Worm (Caenorhabditis elegans): ENCODE results near the gene F23H11.2.

The F23H11.2 gene

DNA sequence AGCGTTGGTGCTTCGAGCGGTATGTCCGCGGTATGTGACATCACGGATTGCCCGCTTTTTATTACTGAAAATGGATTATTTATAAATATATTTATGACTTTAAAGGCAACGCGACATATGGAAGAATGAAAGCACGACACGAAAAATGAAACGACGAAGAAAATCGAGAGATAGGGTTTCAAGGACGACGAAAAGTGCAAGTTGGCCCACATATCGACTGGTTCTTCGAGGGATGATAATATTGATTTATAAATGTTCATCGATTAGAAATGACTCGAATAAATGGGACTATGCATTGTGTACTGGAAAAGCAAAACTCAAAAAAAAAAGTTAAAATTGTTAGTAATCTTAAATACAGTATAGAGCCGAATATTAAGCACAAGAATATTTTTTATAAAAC lies 8.8 kb upstream of the F23H11.2 start, which contains the start of gene zer-1:
TSS of gene zer-1 (minus strand) at position 68 of the 400 bp plus-strand sequence.
- no peak for TF ChIP-seq unc-62 (GFP tag; optimal IDR thresholded peaks at IDR 0.05)

DNA sequence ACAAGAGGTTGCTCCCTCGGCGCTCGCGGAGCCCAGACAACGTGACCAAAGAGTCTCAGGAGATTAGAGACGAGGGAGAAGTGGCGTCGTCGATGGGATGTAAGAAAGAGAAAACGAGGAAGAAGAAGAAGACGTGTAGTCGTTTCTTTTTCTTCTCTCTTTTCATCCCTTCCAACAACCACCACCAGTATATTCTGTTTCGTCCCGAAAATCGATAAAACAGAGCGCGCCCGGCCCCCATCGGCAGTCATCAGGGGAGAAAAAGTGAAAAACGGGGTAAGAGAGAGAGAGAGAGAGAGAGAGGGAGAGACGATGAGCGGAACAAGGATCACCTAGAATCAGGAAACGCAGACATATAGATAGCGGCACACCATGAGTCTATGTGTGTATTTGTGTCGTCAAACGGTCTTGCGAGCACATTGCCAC lies 7.7 kb upstream of the F23H11.2 start:
- TF ChIP-seq unc-62 (GFP tag; optimal IDR thresholded peaks at IDR 0.05): no peak

DNA sequence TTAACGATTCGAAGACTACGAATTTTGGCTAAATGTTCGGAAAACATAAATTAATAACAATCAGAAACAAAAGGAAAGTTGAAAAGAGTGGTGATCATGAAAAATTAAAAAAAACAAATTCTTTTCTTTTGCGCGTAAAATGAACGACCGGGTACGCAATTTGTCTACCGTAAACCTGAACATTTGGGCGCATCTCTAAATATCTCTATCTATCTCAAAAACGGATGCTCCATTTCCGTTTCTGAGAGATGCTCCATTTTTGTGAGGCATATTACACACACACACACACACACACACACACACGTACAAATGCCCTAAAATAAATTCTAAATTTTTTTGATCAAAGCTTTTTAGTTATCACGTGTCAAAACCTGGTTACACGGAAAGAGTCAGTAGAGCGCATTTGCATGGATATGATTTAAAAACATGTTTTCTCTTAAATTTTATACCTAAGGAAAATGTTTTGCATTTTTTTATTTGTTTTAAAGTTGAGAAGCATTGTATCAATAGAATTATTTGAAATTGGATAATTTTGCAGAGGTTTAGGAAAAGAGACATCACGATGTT lies 6.5 kb upstream of the F23H11.2 start:
- TF ChIP-seq unc-62 (GFP tag; optimal IDR thresholded peaks at IDR 0.05): no peak

DNA sequence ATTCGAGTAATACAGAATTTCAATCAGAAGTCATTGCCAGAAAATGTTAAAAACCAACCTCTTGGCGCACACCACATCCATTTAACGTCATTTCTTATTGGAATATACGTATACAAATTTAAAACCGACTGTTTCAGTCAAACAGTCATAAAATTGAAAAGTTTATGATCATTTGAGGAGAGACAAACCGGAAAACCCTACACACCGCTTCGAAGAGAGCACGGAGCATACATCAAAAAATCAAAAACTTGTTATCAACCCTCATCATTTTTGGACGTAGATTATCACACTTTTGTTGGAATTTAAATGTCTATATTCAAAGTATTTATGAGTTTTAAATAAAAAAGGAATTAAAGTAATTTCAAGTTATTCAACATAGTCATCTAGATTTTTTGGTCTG lies 4.5 kb upstream of the F23H11.2 start, which contains the start of gene T24C4.10:
TSS of gene T24C4.10 (minus strand) at position 230 of the 400 bp plus-strand sequence.
- TF ChIP-seq unc-62 (GFP tag; optimal IDR thresholded peaks at IDR 0.05): no peak

DNA sequence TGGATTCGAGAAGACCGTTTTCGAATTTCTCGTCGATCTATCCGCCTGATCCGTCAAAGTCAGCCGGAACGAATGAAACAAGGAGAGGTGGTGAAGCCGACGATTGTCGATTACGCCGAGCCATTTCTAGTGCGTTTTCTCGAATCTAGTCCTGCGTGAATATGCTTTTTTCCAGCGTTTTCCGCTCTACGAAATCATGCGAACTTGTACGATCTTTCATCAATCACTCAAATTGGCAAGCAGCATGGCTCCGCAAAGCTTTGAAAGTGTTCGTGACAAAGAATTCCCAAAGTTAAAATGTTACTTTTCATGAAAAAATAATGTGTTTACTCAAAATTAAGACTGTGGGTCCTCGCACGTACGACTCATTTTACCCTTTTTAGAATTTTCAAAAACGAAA lies 1.4 kb downstream of the F23H11.2 start:
- TF ChIP-seq unc-62 (GFP tag; optimal IDR thresholded peaks at IDR 0.05): no peak

DNA sequence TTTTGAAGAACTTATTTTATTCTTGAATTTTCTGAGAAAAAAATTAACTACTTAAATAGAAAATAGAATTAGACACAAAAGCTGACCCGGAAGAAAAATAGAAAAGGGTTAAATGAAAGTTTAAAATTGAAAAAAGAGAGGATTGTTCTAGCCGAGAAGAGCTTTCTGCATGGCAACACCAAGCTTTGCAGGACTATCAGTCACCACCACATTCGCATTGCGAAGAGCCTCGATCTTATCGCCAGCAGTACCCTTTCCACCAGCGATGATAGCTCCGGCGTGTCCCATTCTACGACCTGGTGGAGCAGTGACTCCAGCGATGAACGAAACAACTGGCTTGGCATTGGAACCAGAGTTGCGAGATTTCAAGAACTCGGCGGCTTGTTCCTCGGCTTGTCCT lies 4.6 kb downstream of the F23H11.2 start:
- TF ChIP-seq unc-62 (GFP tag; optimal IDR thresholded peaks at IDR 0.05): no peak

DNA sequence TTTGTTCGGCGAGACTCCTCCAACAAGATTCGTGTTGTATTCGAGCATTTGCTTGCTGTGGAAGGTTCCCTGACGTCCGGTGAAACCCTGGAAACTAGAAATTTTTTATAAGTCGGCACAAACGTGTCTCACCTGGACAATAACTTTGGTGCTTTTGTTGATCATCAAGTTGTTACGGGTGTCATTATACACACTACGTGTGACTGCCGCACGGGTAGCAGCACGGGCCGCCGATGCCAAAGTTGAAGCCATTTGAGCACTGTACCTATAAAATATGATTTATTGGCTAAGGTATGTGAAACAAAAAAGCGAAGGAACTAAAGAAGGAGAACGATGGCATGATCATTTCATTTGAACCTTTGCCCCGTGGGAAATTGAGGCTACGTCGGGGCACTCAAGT lies 5.6 kb downstream of the F23H11.2 start, which contains the start of gene sucl-2:
TSS of gene sucl-2 (minus strand) at position 265 of the 400 bp plus-strand sequence.
- TF ChIP-seq unc-62 (GFP tag; optimal IDR thresholded peaks at IDR 0.05): no peak

DNA sequence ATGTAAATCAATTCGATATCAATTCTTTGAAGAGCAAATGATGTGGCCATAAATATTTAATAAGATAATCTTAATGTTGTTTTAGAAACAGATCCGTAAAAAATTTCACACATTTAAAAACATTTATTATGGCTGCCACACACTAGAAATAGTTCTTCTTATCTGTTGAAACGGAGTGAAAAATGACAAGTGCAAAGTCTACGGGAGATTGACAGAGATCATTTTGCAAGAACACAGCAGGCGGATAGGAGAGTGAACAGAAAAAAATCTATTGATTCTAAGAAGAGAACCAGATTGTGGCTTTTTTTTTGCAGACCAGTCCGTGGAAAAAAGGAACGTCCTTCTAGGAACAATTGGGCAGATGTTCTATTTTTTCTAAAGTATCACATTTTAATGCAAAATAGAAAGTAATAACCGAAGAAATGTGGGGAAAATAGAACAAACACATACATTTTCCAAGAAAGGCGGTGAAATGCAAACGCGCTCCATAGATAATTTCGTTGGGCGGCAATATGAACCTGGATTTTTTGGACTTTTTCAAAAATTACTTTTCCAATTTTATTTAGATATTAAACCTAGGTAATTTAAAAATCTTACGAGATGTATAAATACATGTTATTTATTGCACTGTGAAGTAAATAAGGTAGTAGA lies 6.2 kb downstream of the F23H11.2 start:
- no peak for TF ChIP-seq unc-62 (GFP tag; optimal IDR thresholded peaks at IDR 0.05)

DNA sequence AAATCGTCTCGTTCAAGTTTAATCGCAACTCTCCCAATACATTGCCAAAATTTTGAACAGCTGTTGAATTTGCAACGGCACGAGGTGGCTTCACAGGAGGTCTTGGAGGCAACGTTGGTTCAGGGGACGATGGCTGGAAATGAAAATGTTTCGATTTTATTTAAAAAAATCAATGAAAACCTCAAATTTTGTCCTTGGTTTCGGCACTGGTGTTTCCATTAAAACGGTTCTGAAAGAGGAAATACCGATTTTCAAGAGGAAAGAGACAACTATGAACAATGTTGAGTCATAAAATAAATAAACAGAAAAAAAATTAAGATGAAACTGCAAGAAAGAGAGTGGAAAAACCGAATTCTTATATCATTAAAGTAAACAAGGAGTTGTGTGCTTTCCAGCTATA lies 11.8 kb downstream of the F23H11.2 start, which contains the start of gene F23H11.4:
TSS of gene F23H11.4 (minus strand) at position 229 of the 400 bp plus-strand sequence.
- no peak for TF ChIP-seq unc-62 (GFP tag; optimal IDR thresholded peaks at IDR 0.05)

DNA sequence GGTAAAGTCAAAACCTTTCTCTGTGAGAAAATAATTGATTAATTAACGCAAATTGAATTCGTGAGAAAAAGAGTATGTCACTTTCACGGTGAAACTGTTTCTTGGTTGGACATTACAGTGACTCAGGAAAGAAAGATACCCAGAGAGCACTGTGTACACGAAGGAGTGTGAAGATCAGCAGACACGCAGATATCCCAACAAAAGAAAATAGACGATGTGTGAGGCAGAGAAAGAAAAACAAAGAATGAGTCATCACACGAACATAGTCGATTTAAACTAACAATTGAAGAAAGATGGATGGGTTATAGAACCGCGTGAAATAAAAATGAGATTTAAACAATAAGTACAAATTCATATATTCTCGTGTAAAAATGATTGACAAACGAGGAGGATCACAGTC lies 12.4 kb downstream of the F23H11.2 start:
- no peak for TF ChIP-seq unc-62 (GFP tag; optimal IDR thresholded peaks at IDR 0.05)

DNA sequence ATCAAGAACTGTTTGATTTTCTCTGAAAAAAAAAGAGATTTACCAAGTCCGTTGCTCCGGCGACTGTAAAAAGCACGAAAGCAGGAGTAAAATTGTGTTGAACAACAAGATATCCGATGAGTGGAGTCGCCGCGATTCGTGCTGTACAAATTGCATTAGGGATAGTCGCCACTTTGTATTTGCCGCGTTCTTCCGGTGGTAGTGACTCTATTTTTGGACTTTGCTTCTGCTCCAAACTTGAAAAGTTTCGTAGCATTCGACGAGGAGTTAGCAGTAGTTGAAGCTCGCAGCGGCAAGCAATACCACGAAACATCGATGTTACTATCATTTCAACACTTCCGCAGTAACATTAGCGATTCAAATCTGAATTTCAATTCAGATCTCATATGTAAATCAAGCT lies 14.0 kb downstream of the F23H11.2 start, which contains the start of gene crls-1:
TSS of gene crls-1 (minus strand) at position 363 of the 400 bp plus-strand sequence.
- no peak for TF ChIP-seq unc-62 (GFP tag; optimal IDR thresholded peaks at IDR 0.05)

DNA sequence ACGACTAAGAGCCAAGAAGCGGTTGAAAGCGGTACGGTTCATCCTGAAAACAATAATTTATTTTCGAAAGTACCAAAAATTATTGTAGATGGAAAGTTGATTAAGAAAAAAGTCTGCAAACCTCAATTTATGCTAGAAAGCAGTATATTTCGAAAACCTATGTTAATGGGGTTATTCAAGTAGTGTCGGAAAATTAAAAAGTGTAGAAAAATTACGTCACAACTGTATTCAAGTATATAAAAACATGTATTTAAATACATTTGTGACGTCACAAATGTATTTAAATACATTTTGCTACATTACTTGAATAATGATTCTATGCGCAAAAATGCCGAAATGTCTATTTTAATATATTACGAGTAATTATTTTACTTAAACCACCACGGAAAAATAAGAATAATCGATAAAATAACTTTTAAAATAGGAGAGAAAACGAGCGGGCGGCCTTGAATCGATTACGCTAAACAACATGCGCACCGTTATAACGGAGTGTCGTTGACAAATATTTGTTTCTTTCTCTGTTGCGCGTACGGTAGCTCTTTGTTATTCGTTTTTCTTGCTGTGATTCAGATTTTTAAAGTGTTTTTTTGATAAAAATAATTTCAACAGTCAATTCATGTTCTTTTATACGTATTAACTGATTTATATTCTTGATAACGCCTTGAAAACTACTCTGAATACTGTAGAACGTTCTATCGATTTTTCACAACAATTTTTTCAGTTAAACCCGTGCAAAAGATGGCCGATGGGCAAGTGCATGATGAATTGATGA lies 15.2 kb downstream of the F23H11.2 start, which contains the start of the genes F23H11.5 and bra-2:
TSS of gene F23H11.5 (minus strand) at position 51 of the 772 bp plus-strand sequence.
TSS of gene bra-2 (plus strand) at position 722 of the 772 bp plus-strand sequence.
- no peak for TF ChIP-seq unc-62 (GFP tag; optimal IDR thresholded peaks at IDR 0.05)

DNA sequence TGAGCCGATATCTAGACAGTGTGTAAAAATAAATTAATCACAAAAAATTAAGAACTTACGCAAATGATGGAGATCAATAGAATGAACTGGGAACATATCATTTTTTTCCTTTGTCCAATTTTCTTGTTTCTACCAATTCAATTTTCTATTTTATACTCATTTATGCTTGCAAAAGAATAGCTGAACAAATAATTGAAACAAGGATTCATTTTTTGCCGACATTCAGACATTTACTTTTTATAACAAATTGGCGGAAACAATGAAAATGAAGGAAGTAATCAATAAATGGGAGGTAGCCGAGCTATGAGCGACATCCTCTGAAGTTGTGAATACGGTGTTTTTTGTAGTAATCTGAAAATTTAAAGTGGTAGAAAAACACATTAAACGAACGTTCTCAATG lies 21.4 kb downstream of the F23H11.2 start, which contains the start of gene idpp-13:
TSS of gene idpp-13 (minus strand) at position 101 of the 400 bp plus-strand sequence.
- TF ChIP-seq unc-62 (GFP tag; optimal IDR thresholded peaks at IDR 0.05): no peak

DNA sequence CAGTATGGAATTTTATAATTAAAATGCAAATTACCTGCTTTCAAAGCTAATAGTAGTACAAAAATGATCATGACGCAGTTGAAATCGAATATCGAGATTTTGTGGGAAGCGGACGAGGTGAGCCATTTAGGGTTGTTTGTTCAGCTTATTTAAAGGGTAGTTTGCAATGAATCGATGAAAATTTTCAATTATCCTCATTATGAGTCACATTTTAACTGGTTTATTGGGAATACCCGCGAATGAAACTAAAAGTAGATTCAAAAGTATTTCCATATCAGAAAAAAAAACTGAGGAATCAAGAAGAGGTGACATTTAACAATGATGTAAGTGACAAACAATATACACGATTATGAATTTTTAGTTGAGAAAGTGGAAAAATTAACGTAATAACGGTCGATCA lies 23.8 kb downstream of the F23H11.2 start, which contains the start of gene F23H11.7:
TSS of gene F23H11.7 (minus strand) at position 101 of the 400 bp plus-strand sequence.
- no peak for TF ChIP-seq unc-62 (GFP tag; optimal IDR thresholded peaks at IDR 0.05)

DNA sequence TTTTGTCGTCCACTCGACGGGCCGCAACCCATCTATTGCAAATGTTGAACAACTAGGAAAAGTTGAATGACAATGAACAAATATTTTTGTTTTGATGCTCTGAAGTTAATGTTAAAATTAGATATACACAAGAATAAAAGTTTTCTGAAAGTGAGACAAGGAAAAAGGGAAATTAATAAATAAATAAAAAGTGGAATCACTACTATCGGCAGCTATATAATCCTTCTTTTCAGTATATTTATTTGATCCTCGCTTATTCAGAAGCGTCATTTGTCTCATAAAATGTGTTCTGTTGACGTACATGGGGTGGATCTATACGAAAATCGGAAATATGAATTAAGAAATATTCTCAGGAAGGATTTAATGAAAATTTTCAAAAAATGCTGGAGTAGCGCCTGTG lies 30.7 kb downstream of the F23H11.2 start, which contains the start of gene pef-1:
TSS of gene pef-1 (minus strand) at position 101 of the 400 bp plus-strand sequence.
- no peak for TF ChIP-seq unc-62 (GFP tag; optimal IDR thresholded peaks at IDR 0.05)

DNA sequence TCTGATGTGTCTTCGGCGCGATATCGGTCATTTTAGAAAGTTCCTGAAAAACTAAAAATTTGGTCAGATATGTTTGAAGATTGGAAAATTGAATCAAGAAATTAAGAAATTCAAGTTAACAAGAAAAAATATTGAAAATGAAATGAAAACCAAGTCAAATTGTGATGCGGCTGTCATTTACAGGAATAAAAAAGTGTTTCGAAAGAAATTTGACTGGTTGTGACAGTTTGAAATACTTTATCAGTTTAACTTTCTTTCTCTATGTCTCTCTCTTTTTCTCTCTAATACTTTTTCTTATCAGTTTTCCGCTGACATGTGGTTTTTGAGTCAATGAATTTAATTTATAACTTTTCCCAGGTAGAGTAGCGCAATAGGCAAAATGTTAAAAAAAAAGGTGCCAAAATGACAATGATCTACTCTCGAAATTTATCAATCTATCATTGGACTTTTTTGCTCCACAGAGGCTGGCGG lies 40.5 kb downstream of the F23H11.2 start, which contains the start of gene fbxa-55:
TSS of gene fbxa-55 (minus strand) at position 51 of the 471 bp plus-strand sequence.
- no peak for TF ChIP-seq unc-62 (GFP tag; optimal IDR thresholded peaks at IDR 0.05)

Measured in whole organism, dauer.